Worm (Caenorhabditis elegans) whole organism, L1 larva: Measurements from ENCODE around the gene him-4.

Experiments used
- C04F5.9 ChIP-seq: sonication (generic microtip); optimal IDR thresholded peaks from 2 replicates; lab custom pipeline; 2016; ENCODE audit warnings: missing genetic modification characterization, missing compliant biosample characterization
- C34B4.2 ChIP-seq: sonication (generic microtip); optimal IDR thresholded peaks from 2 replicates; lab custom pipeline; 2017; ENCODE audit warnings: mild to moderate bottlenecking, missing genetic modification characterization, missing compliant biosample characterization
- F16B12.6 ChIP-seq: fragments of 150-350 bp; optimal IDR thresholded peaks from 2 replicates; lab custom pipeline; 2014; ENCODE audit warnings: missing biosample characterization, missing genetic modification characterization
- ceh-8 ChIP-seq: fragments of 200-800 bp; sonication (Bioruptor generic); optimal IDR thresholded peaks from 2 replicates; lab custom pipeline; 2018; ENCODE audit warnings: mild to moderate bottlenecking, missing genetic modification characterization, moderate library complexity, missing compliant biosample characterization
- dpl-1 ChIP-seq, 3 experiments: fragments of 150-350 bp in 2 of 3; sonication (generic microtip) in 1 of 3; optimal IDR thresholded peaks; 2 replicates each; lab custom pipeline; 2014 to 2017; ENCODE audit warnings: missing biosample characterization in 3 of 3, missing genetic modification characterization in 3 of 3, missing genetic modification reagents in 3 of 3
- efl-3 ChIP-seq: fragments of 200-800 bp; sonication (Bioruptor generic); optimal IDR thresholded peaks from 2 replicates; lab custom pipeline; 2018; ENCODE audit warnings: mild to moderate bottlenecking, missing genetic modification characterization, missing compliant biosample characterization
- egl-27 ChIP-seq, 2 experiments: fragments of 150-350 bp in 1 of 2; sonication (generic microtip); optimal IDR thresholded peaks; 3 replicates each; lab custom pipeline; 2017 to 2018; ENCODE audit warnings: missing biosample characterization in 2 of 2, missing genetic modification characterization in 2 of 2, missing genetic modification reagents in 2 of 2
- elt-3 ChIP-seq, 6 experiments: fragments of 150-350 bp in 1 of 6; sonication (generic microtip); optimal IDR thresholded peaks; 2 replicates each; lab custom pipeline; 2017 to 2018; ENCODE audit warnings: missing biosample characterization in 6 of 6, missing genetic modification characterization in 6 of 6, inconsistent platforms in 1 of 6
- ets-5 ChIP-seq: fragments of 200-800 bp; sonication (Bioruptor generic); IDR thresholded peaks from 2 replicates; pipeline ENCODE4 v1.3.6; 2022; ENCODE audit warnings: missing genetic modification characterization, missing compliant biosample characterization
- fkh-10 ChIP-seq: sonication (generic microtip); optimal IDR thresholded peaks from 2 replicates; lab custom pipeline; 2017; ENCODE audit warnings: missing biosample characterization, missing genetic modification reagents, missing genetic modification characterization
- fkh-4 ChIP-seq: sonication (generic microtip); optimal IDR thresholded peaks from 2 replicates; lab custom pipeline; 2016; ENCODE audit warnings: missing compliant biosample characterization, missing genetic modification characterization, borderline replicate concordance
- fkh-8 ChIP-seq: sonication (generic microtip); optimal IDR thresholded peaks from 2 replicates; lab custom pipeline; 2016; ENCODE audit warnings: mild to moderate bottlenecking, missing genetic modification characterization, missing compliant biosample characterization
- grh-1 ChIP-seq: fragments of 200-800 bp; sonication (Bioruptor generic); IDR thresholded peaks from 2 replicates; pipeline ENCODE4 v1.3.6; 2022; ENCODE audit warnings: missing genetic modification reagents, missing genetic modification characterization, missing compliant biosample characterization
- hlh-4 ChIP-seq: sonication (generic microtip); optimal IDR thresholded peaks from 2 replicates; lab custom pipeline; 2016; ENCODE audit warnings: mild to moderate bottlenecking, missing genetic modification characterization, missing compliant biosample characterization
- irx-1 ChIP-seq: sonication (generic microtip); optimal IDR thresholded peaks from 2 replicates; lab custom pipeline; 2016; ENCODE audit warnings: missing genetic modification characterization, missing compliant biosample characterization
- isw-1 ChIP-seq: fragments of 200-800 bp; sonication (Bioruptor generic); IDR thresholded peaks from 2 replicates; pipeline ENCODE4 v1.3.6; 2022; ENCODE audit warnings: missing genetic modification characterization, missing compliant biosample characterization
- lin-13 ChIP-seq: fragments of 150-350 bp; optimal IDR thresholded peaks from 2 replicates; lab custom pipeline; 2014; ENCODE audit warnings: missing biosample characterization, missing genetic modification reagents, missing genetic modification characterization
- lin-14 ChIP-seq: fragments of 200-800 bp; sonication (Bioruptor generic); optimal IDR thresholded peaks from 2 replicates; lab custom pipeline; 2018; ENCODE audit warnings: mild to moderate bottlenecking, missing genetic modification characterization, moderate library complexity, missing compliant biosample characterization
- lin-15B ChIP-seq: fragments of 150-350 bp; sonication (generic microtip); optimal IDR thresholded peaks from 3 replicates; lab custom pipeline; 2014; ENCODE audit warnings: missing biosample characterization, missing genetic modification characterization
- lsy-2 ChIP-seq, 2 experiments: fragments of 150-350 bp; optimal IDR thresholded peaks; 2 replicates each; lab custom pipeline; 2014; ENCODE audit warnings: missing biosample characterization in 2 of 2, missing genetic modification characterization in 2 of 2
- mab-9 ChIP-seq: fragments of 200-800 bp; sonication (Bioruptor generic); IDR thresholded peaks from 2 replicates; pipeline ENCODE4 v1.3.6; 2022; ENCODE audit warnings: missing genetic modification reagents, missing genetic modification characterization, missing compliant biosample characterization
- mef-2 ChIP-seq: fragments of 150-350 bp; optimal IDR thresholded peaks from 2 replicates; lab custom pipeline; 2014; ENCODE audit warnings: missing biosample characterization, missing genetic modification characterization
- nhr-11 ChIP-seq: fragments of 150-350 bp; optimal IDR thresholded peaks from 2 replicates; lab custom pipeline; 2014; ENCODE audit warnings: missing biosample characterization, missing genetic modification characterization
- nhr-19 ChIP-seq: fragments of 200-800 bp; sonication (Bioruptor generic); conservative IDR thresholded peaks from 2 replicates; pipeline ENCODE4 v1.3.6; 2022; ENCODE audit warnings: missing genetic modification characterization, missing compliant biosample characterization
- nhr-20 ChIP-seq: sonication (generic microtip); optimal IDR thresholded peaks from 2 replicates; lab custom pipeline; 2016; ENCODE audit warnings: mild to moderate bottlenecking, missing genetic modification characterization, missing compliant biosample characterization
- nhr-28 ChIP-seq: fragments of 150-350 bp; optimal IDR thresholded peaks from 2 replicates; lab custom pipeline; 2014; ENCODE audit warnings: missing biosample characterization, missing genetic modification characterization
- nhr-90 ChIP-seq: sonication (generic microtip); optimal IDR thresholded peaks from 2 replicates; lab custom pipeline; 2016; ENCODE audit warnings: mild to moderate bottlenecking, missing genetic modification characterization, missing compliant biosample characterization; ENCODE audit not compliant: poor library complexity
- pag-3 ChIP-seq: sonication (generic microtip); optimal IDR thresholded peaks from 2 replicates; lab custom pipeline; 2017; ENCODE audit warnings: missing genetic modification characterization, mild to moderate bottlenecking, missing compliant biosample characterization, antibody characterized with exemption, borderline replicate concordance; ENCODE audit not compliant: insufficient read depth
- pqm-1 ChIP-seq: sonication (generic microtip); optimal IDR thresholded peaks from 3 replicates; lab custom pipeline; 2017; ENCODE audit warnings: missing biosample characterization, missing genetic modification characterization
- rnt-1 ChIP-seq: sonication (generic microtip); optimal IDR thresholded peaks from 2 replicates; lab custom pipeline; 2016; ENCODE audit warnings: mild to moderate bottlenecking, missing genetic modification characterization, moderate library complexity, missing compliant biosample characterization
- snu-23 ChIP-seq: sonication (generic microtip); optimal IDR thresholded peaks from 2 replicates; lab custom pipeline; 2016; ENCODE audit warnings: missing genetic modification characterization, missing compliant biosample characterization
- sox-4 ChIP-seq: sonication (generic microtip); optimal IDR thresholded peaks from 2 replicates; lab custom pipeline; 2016; ENCODE audit warnings: missing genetic modification characterization, missing compliant biosample characterization
- sptf-1 ChIP-seq: fragments of 150-350 bp; optimal IDR thresholded peaks from 2 replicates; lab custom pipeline; 2014; ENCODE audit warnings: missing biosample characterization, missing genetic modification characterization
- swsn-7 ChIP-seq: sonication (generic microtip); optimal IDR thresholded peaks from 2 replicates; lab custom pipeline; 2016; ENCODE audit warnings: missing genetic modification characterization, missing compliant biosample characterization
- tbx-2 ChIP-seq: sonication (generic microtip); optimal IDR thresholded peaks from 2 replicates; lab custom pipeline; 2016; ENCODE audit warnings: missing genetic modification characterization, missing compliant biosample characterization
- tlp-1 ChIP-seq: fragments of 150-350 bp; optimal IDR thresholded peaks from 2 replicates; lab custom pipeline; 2014; ENCODE audit warnings: missing biosample characterization, missing genetic modification characterization
- unc-130 ChIP-seq: fragments of 150-350 bp; optimal IDR thresholded peaks from 2 replicates; lab custom pipeline; 2017; ENCODE audit warnings: missing biosample characterization, missing genetic modification characterization, inconsistent platforms
- unc-30 ChIP-seq: sonication (generic microtip); optimal IDR thresholded peaks from 2 replicates; lab custom pipeline; 2017; ENCODE audit warnings: missing biosample characterization, missing genetic modification characterization
- vab-15 ChIP-seq: sonication (generic microtip); optimal IDR thresholded peaks from 2 replicates; lab custom pipeline; 2017; ENCODE audit warnings: missing genotype, mild to moderate bottlenecking, missing genetic modification characterization, missing compliant biosample characterization
- zip-4 ChIP-seq: fragments of 200-800 bp; sonication (Bioruptor generic); optimal IDR thresholded peaks from 2 replicates; lab custom pipeline; 2018; ENCODE audit warnings: mild to moderate bottlenecking, missing genetic modification characterization, moderate library complexity, missing compliant biosample characterization
- ztf-11 ChIP-seq, 2 experiments: sonication (generic microtip); optimal IDR thresholded peaks; 2 replicates each; lab custom pipeline; 2016 to 2017; ENCODE audit warnings: missing genetic modification characterization in 2 of 2, missing biosample characterization in 1 of 2, missing compliant biosample characterization in 1 of 2

The him-4 gene

ce11 chrX:9743513-9743914, 26.1 kb downstream of the him-4 start (continued):
- TF ChIP-seq tbx-2 (tag; lab: Kevin White, UChicago), result peak; percentile 84
- peak; percentile 6 for TF ChIP-seq mef-2 (tag; lab: Kevin White, UChicago)
- TF ChIP-seq sox-4 (tag; lab: Kevin White, UChicago), result peak; percentile 74
- peak; percentile 60 for TF ChIP-seq zip-4 (GFP tag; lab: Kevin White, UChicago)
- peak; percentile 72 for TF ChIP-seq grh-1
- peak in 1 of 2 experiments; percentile 25 for TF ChIP-seq egl-27 (tag; optimal IDR thresholded peaks at IDR 0.05; lab: Kevin White, UChicago)
- peak; percentile 21 for TF ChIP-seq vab-15
- peak in 3 of 6 experiments; percentile 8 to 75 (median 35) for TF ChIP-seq elt-3 (tag; optimal IDR thresholded peaks at IDR 0.05; lab: Kevin White, UChicago)
- TF ChIP-seq ceh-8 (GFP tag; lab: Kevin White, UChicago), result peak; percentile 76
- peak in 1 of 2 experiments; percentile 69 for TF ChIP-seq lsy-2 (tag; optimal IDR thresholded peaks at IDR 0.05; lab: Kevin White, UChicago)
- TF ChIP-seq nhr-19 (GFP tag; lab: Robert Waterston, UW), result peak; percentile 87
- peak; percentile 85 for TF ChIP-seq fkh-8 (tag; lab: Kevin White, UChicago)
- TF ChIP-seq nhr-20 (tag; lab: Kevin White, UChicago), result peak; percentile 87
- TF ChIP-seq nhr-90 (tag; lab: Kevin White, UChicago), result peak; percentile 89
- TF ChIP-seq ztf-11 (tag; optimal IDR thresholded peaks at IDR 0.05; lab: Kevin White, UChicago), result peak in 1 of 2 experiments; percentile 56
- TF ChIP-seq, all 84 proteins: peak for 56; not testable (repeated sequence) for 28

ce11 chrX:9754537-9754936, 37.2 kb downstream of the him-4 start:
- no peak for TF ChIP-seq hlh-4
- TF ChIP-seq sox-4 (tag; lab: Kevin White, UChicago), result no peak

ce11 chrX:9756971-9757370, 39.6 kb downstream of the him-4 start, which contains the start of gene T09B9.1:
T09B9.1 (plus strand) TSS chrX:9757271.
- TF ChIP-seq irx-1 (tag; lab: Kevin White, UChicago) (no peak), lsy-2 (tag; optimal IDR thresholded peaks at IDR 0.05; lab: Kevin White, UChicago) (no peak), sptf-1 (no peak), fkh-10 (no peak), elt-3 (tag; optimal IDR thresholded peaks at IDR 0.05; lab: Kevin White, UChicago) (no peak), fkh-4 (no peak), zip-4 (GFP tag; lab: Kevin White, UChicago) (no peak), isw-1 (GFP tag; lab: Robert Waterston, UW) (no peak), F16B12.6 (tag; lab: Kevin White, UChicago) (no peak), dpl-1 (GFP tag; optimal IDR thresholded peaks at IDR 0.05; lab: Kevin White, UChicago) (no peak), lin-14 (GFP tag; lab: Kevin White, UChicago) (no peak), C04F5.9 (tag; lab: Kevin White, UChicago) (no peak), mab-9 (GFP tag; lab: Robert Waterston, UW) (no peak)

ce11 chrX:9761266-9761665, 43.9 kb downstream of the him-4 start, which contains the start of gene T09B9.3:
T09B9.3 (minus strand) TSS chrX:9761366.
- TF ChIP-seq swsn-7 (tag; lab: Kevin White, UChicago) (no peak), unc-30 (tag; lab: Kevin White, UChicago) (no peak), nhr-11 (tag; lab: Kevin White, UChicago) (no peak), sox-4 (tag; lab: Kevin White, UChicago) (no peak), efl-3 (no peak), zip-4 (GFP tag; lab: Kevin White, UChicago) (no peak), nhr-28 (tag; lab: Kevin White, UChicago) (no peak), snu-23 (GFP tag; lab: Kevin White, UChicago) (no peak), pqm-1 (tag; lab: Kevin White, UChicago) (no peak), lin-13 (GFP tag; lab: Kevin White, UChicago) (no peak), rnt-1 (no peak), fkh-4 (no peak), lin-15B (no peak), mab-9 (GFP tag; lab: Robert Waterston, UW) (no peak), unc-130 (tag; lab: Kevin White, UChicago) (no peak), C34B4.2 (no peak), ets-5 (GFP tag; lab: Robert Waterston, UW) (no peak), tlp-1 (tag; lab: Kevin White, UChicago) (no peak), pag-3 (tag; lab: Kevin White, UChicago) (no peak), nhr-19 (GFP tag; lab: Robert Waterston, UW) (no peak)
